Worm (Caenorhabditis elegans): ENCODE measurements around the gene unc-16.

- TF ChIP-seq T22C8.4 (GFP tag; IDR thresholded peaks at IDR 0.05) = no peak
- TF ChIP-seq klf-2 (GFP tag; conservative IDR thresholded peaks at IDR 0.05) = no peak
Measured at ce11 chrIII:9509764-9510370, 36.2 kb upstream of the unc-16 start.
